Fruit fly (Drosophila melanogaster): ENCODE measurements around the gene fkh.

DNA sequence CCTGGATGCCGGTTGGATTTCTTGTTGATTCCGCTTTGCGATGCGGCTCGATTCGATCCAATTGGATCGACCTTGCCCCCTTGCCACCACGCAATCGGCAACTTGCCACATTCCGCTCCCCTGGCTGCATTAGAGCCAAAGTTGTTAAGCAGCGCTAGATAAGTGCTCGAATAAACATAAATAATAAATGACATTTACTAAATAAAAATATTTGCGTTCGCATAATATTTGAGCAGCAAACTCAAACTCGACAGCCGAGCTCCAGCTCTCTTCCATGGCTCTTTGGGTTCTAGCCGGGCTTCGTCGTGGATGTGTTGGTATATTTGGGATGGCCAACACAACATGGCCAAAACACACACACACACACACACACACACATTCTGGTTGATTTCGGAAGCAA lies 14.3 kb downstream of the fkh start:
- TF ChIP-seq kay (GFP tag; ENCODE audit: borderline replicate concordance) (no peak), CG1620 (GFP tag; optimal IDR thresholded peaks at IDR 0.05) (no peak), toe (GFP tag; optimal IDR thresholded peaks at IDR 0.05) (no peak), CG7045 (GFP tag; optimal IDR thresholded peaks at IDR 0.05) (no peak), cnc (optimal IDR thresholded peaks at IDR 0.05) (no peak), Hr96 (GFP tag; optimal IDR thresholded peaks at IDR 0.05) (no peak), tj (GFP tag; optimal IDR thresholded peaks at IDR 0.05) (no peak), Mnt (GFP tag; optimal IDR thresholded peaks at IDR 0.05) (no peak), CG7101 (tag; optimal IDR thresholded peaks at IDR 0.05) (no peak), pad (GFP tag; optimal IDR thresholded peaks at IDR 0.05) (no peak), bab1 (GFP tag; optimal IDR thresholded peaks at IDR 0.05) (no peak)
